Worm (Caenorhabditis elegans): ENCODE data around the gene gcsh-1.

- TF ChIP-seq cog-1 (tag; optimal IDR thresholded peaks at IDR 0.05) (no peak), ref-1 (GFP tag; conservative IDR thresholded peaks at IDR 0.05) (no peak), tab-1 (GFP tag; IDR thresholded peaks at IDR 0.05) (no peak), med-1 (GFP tag; optimal IDR thresholded peaks at IDR 0.05; ENCODE audit: insufficient read depth) (no peak), flt-1 (GFP tag; IDR thresholded peaks at IDR 0.05) (no peak)
Observed at ce11 chrX:14477338-14477737, 37.5 kb downstream of the gcsh-1 start.
